Fruit fly (Drosophila melanogaster) whole organism: ENCODE data around the gene CG7857.

Experiments used
- CG8478 ChIP-seq: fragments of >200 bp; optimal IDR thresholded peaks from 2 replicates; lab custom pipeline; 2018; ENCODE audit warnings: inconsistent platforms
- Dll ChIP-seq: fragments of >200 bp; optimal IDR thresholded peaks from 2 replicates; lab custom pipeline; 2017
- EcR ChIP-seq, 2 experiments: fragments of >200 bp; optimal IDR thresholded peaks; 2 replicates each; lab custom pipeline; 2017; ENCODE audit warnings: missing biosample characterization in 2 of 2, missing genetic modification characterization in 2 of 2, missing genetic modification reagents in 2 of 2
- pan ChIP-seq: fragments of >200 bp; optimal IDR thresholded peaks from 2 replicates; lab custom pipeline; 2017
- psq ChIP-seq: fragments of >200 bp; optimal IDR thresholded peaks from 2 replicates; lab custom pipeline; 2017
- usp ChIP-seq: fragments of >200 bp; optimal IDR thresholded peaks from 2 replicates; lab custom pipeline; 2017; ENCODE audit warnings: missing biosample characterization, missing genetic modification characterization, mixed read lengths

CG7857 gene

dm6 chr3L:15507148-15507896 lies 2.6 kb upstream of the CG7857 start:
- TF ChIP-seq Dll (no peak), pan (no peak), usp (GFP tag; lab: Kevin White, UChicago) (no peak), psq (lab: Kevin White, UChicago) (no peak), EcR (GFP tag; optimal IDR thresholded peaks at IDR 0.05; lab: Kevin White, UChicago) (peak in 1 of 2 experiments; percentile 3), CG8478 (lab: Kevin White, UChicago) (no peak)

DNA sequence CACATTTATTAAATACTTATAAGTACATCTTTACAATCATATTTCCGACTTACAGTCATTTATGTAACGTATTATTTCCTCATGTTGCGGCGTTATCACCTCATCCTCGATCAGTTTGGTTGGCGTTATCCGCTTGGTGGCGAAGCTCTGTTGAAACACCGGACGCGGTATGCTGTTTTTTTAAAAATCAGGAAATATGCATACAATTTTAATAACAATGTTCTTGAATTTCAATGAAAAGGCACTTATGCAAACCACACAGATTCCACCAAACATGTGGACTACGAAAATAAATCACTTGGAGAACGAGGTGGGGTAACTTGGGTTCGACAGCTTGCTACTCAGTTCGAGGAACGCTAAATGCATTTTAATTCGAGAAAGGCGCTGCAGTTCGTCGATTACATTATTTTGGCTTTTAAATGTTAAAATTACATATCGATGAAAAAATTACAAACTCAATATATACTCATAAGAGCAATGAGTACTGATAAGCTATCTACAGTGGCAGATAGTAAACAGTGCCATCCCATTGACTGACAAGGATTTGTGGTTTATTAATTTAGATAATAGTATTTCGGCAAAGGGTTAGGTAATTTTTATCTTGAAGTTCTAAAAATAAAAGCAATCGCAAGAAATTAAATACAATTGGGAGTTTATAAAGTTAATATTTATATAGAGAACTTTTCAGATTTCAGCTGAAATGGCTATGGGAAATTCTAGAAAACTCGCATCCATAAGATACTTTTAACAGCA lies 1.7 kb upstream of the CG7857 start:
- TF ChIP-seq Dll (no peak), psq (lab: Kevin White, UChicago) (no peak), usp (GFP tag; lab: Kevin White, UChicago) (no peak), CG8478 (lab: Kevin White, UChicago) (no peak), pan (no peak), EcR (GFP tag; optimal IDR thresholded peaks at IDR 0.05; lab: Kevin White, UChicago) (no peak)

- no peak for TF ChIP-seq Dll
- TF ChIP-seq EcR (GFP tag; optimal IDR thresholded peaks at IDR 0.05; lab: Kevin White, UChicago), result no peak
These were observed 2.4 kb downstream of the CG7857 start for dm6 chr3L:15502256-15502655.

DNA sequence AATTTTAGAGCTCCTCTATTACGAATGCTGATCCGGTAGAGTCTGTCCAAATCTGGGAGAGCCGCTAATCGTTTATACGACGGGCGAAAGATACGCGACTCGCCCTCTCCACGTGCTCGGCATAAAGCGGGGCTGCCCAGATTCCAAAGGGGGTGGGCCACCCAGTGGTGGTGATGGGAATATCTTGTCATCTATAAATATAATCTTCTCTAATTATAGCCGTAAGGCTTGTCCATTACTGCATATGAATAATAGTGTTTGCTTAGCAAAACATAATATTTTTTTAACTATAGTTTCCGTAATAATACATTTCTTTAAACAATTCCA lies 3.1 kb downstream of the CG7857 start:
- no peak for TF ChIP-seq CG8478 (lab: Kevin White, UChicago)
- TF ChIP-seq Dll, result no peak
- no peak for TF ChIP-seq usp (GFP tag; lab: Kevin White, UChicago)
- no peak for TF ChIP-seq pan
- TF ChIP-seq EcR (GFP tag; optimal IDR thresholded peaks at IDR 0.05; lab: Kevin White, UChicago), result no peak
- TF ChIP-seq psq (lab: Kevin White, UChicago), result no peak

- TF ChIP-seq psq (lab: Kevin White, UChicago), result no peak
- TF ChIP-seq CG8478 (lab: Kevin White, UChicago), result no peak
- TF ChIP-seq Dll, result no peak
- no peak for TF ChIP-seq pan
- TF ChIP-seq usp (GFP tag; lab: Kevin White, UChicago), result no peak
- no peak for TF ChIP-seq EcR (GFP tag; optimal IDR thresholded peaks at IDR 0.05; lab: Kevin White, UChicago)
These were observed 3.7 kb downstream of the CG7857 start, which contains the start of gene CG7272 for dm6 chr3L:15500813-15501645. TSS of gene CG7272 (plus strand) at chr3L:15500938.

DNA sequence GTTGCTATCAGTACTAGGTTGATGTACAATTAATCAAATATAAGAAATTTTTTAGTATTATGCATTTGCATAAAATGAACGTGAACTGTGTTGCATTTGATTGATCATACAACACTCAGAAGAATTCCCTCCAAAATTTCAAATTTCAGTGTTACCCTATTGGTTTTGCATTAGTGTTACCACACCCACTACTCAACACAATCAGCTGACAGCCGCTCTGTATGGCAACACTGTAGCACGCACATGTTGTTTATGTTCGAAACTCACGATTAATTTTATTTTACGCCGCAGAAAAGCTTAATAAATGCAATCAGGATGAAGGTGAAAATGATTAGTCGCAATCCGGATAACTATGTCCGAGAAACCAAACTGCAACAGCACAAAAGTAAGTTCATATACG lies 5.9 kb downstream of the CG7857 start, which contains the start of gene CG7275:
CG7275 (plus strand) TSS at position 215 of the 400 bp plus-strand sequence.
- TF ChIP-seq psq (lab: Kevin White, UChicago), result no peak

DNA sequence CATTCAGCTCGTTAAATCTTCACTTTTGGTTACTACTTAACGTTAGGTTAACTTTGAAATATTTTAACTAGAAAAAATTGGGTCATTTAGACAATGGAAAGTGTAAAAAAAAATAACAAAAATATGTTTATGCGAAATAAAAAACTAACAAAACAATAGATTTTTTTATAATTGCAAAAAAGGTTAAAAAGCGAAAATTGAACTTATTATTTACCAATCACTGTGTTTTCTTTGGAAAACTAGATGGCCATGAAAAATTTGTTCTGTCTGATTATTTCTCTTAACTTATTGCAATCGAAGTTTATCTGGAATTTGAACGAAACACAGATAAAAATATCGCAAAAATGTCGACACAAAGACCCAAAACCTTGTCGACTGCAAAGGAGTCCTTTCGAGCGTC lies 6.8 kb downstream of the CG7857 start, which contains the start of gene CG7276:
CG7276 (plus strand) TSS at position 301 of the 400 bp plus-strand sequence.
- TF ChIP-seq pan, result no peak

DNA sequence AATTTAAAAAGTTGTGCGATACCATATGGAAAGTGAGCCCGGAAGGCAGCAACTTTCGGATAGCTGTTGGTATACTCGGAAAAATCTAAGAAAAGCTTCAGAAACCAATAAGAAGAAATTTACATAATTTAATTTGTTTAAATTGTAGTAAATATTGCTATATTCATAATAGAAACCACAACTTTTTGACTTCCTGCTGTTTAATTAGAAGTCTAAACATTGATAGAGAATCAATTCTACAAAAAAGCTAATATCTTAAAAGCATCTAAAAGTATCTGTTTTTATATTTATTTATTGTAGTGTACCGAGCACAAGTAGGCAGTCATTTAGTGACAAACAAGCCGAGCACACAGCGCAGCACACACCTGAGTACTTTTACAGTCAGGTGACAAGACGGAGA lies 8.4 kb downstream of the CG7857 start, which contains the start of gene CG13455:
CG13455 (plus strand) TSS at position 301 of the 400 bp plus-strand sequence.
- no peak for TF ChIP-seq CG8478 (lab: Kevin White, UChicago)
- no peak for TF ChIP-seq usp (GFP tag; lab: Kevin White, UChicago)
- TF ChIP-seq Dll, result no peak
- no peak for TF ChIP-seq psq (lab: Kevin White, UChicago)
- no peak for TF ChIP-seq pan
- TF ChIP-seq EcR (GFP tag; optimal IDR thresholded peaks at IDR 0.05; lab: Kevin White, UChicago), result no peak

DNA sequence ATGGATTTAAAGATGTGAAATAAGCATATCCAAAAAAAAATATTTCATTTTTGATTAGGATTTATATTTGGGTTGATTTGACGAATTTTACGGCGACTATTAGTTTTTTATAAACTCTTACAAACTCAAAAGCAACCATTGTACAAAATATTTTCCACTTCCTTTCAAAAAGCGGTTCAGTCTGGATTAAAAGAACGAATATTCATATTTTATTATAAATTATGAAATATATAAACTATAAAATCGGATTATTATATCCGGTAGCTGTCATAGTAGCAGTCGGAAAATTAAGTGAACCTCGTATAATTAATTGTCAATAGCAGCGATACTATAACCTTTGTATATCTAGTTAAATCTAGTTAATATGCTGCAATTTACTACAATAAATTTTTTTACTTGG lies 9.2 kb downstream of the CG7857 start, which contains the start of gene CG12355:
CG12355 (minus strand) TSS at position 101 of the 400 bp plus-strand sequence.
- TF ChIP-seq EcR (GFP tag; optimal IDR thresholded peaks at IDR 0.05; lab: Kevin White, UChicago) (no peak), pan (no peak)

DNA sequence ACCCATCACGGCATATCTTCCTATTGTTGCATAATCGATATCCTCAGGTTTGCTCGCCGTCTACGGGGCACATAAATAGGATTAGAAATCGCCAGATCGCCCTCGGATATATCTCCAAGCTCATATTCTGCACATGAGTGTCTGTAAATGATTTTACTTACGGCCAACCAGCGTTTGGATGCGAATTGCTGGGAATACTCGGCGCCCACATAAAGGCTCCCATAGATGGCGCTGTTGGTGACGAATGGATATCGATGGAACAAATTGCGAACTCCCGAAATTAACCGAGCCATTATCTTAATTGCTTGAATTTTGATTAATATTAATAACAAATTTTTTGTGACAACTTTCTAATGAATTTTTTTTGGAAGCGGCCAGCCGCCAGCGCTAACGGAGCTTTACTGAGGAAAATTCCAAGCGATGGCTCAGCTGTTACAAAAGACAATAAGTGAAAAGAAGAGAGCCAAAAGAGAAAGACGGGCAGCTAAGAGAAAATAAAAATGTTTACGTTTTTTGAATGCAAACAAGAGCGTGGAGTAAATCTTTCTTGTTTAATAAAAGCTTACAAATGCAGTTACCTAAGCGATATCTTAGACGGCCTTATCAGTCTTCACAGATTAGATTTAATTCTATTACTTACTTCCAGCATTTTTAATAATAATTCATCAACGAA lies 10.0 kb downstream of the CG7857 start:
- no peak for TF ChIP-seq EcR (GFP tag; optimal IDR thresholded peaks at IDR 0.05; lab: Kevin White, UChicago)
- TF ChIP-seq psq (lab: Kevin White, UChicago), result no peak
- TF ChIP-seq CG8478 (lab: Kevin White, UChicago), result no peak
- no peak for TF ChIP-seq Dll
- TF ChIP-seq pan, result no peak
- TF ChIP-seq usp (GFP tag; lab: Kevin White, UChicago), result no peak

- TF ChIP-seq pan (no peak), psq (lab: Kevin White, UChicago) (no peak), CG8478 (lab: Kevin White, UChicago) (no peak)
These were observed 10.7 kb downstream of the CG7857 start for dm6 chr3L:15493886-15494598.
